Worm (Caenorhabditis elegans) whole organism, midembryonic: ENCODE results near the gene srx-135.

Source experiments
- klf-2 ChIP-seq: fragments of 200-800 bp; sonication (Bioruptor generic); conservative IDR thresholded peaks from 2 replicates; pipeline ENCODE4 v1.3.6; 2022; ENCODE audit warnings: missing genetic modification reagents, missing genetic modification characterization, missing compliant biosample characterization
- med-1 ChIP-seq: sonication (generic microtip); optimal IDR thresholded peaks from 2 replicates; lab custom pipeline; 2017; ENCODE audit warnings: missing genetic modification characterization, mild to moderate bottlenecking, missing compliant biosample characterization, antibody characterized with exemption, missing genetic modification reagents; ENCODE audit not compliant: insufficient read depth

DNA sequence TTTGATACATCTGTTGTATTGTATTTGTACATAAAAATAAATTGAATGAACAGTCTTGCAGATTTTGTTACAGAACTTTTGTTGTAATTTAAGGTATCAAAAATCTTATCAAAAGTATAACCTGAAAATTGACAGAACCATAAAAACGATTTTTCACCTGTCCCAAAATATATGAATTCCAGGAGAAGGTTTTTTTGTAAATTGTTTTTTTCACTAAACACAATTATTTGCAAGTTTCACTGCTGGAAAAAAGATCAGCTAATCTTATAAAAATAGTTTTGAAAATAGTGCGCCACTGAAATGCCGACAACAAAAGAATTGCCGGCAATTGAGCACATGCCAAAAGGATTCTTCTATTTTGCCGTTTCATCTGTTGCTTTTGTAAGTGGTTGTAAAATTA, 15.9 kb upstream of the srx-135 start, which contains the start of gene srx-130:
- TF ChIP-seq med-1 (GFP tag; lab: Kevin White, UChicago) (no peak), klf-2 (GFP tag; lab: Robert Waterston, UW) (no peak)
